Fruit fly (Drosophila melanogaster) whole organism, embryonic: ENCODE results near the gene ZnT63C.
A peak's percentile ranks its signal among the peaks of the same experiment; 100 is the strongest.

Source experiments
- Abd-B ChIP-seq: fragments of 200-800 bp; sonication (Bioruptor generic); optimal IDR thresholded peaks from 2 replicates; lab custom pipeline; 2018; ENCODE audit warnings: missing biosample characterization, mild to moderate bottlenecking, missing genetic modification characterization, moderate library complexity
- Bgb ChIP-seq: fragments of 200-800 bp; sonication (Bioruptor generic); IDR thresholded peaks from 2 replicates; pipeline ENCODE4 v1.3.6; 2022; ENCODE audit warnings: missing biosample characterization, missing genetic modification characterization; ENCODE audit not compliant: partially characterized antibody
- CG10366 ChIP-seq: fragments of 200-800 bp; sonication (Bioruptor generic); IDR thresholded peaks from 2 replicates; pipeline ENCODE4 v1.3.6; 2022; ENCODE audit warnings: missing biosample characterization, missing genetic modification characterization
- CG12104 ChIP-seq: fragments of 200-800 bp; sonication (Bioruptor generic); optimal IDR thresholded peaks from 3 replicates; lab custom pipeline; 2016; ENCODE audit warnings: missing biosample characterization, missing genetic modification characterization
- CG13123 ChIP-seq: fragments of 200-800 bp; sonication (Bioruptor generic); optimal IDR thresholded peaks from 2 replicates; lab custom pipeline; 2016; ENCODE audit warnings: missing biosample characterization, missing genetic modification characterization
- CG13624 ChIP-seq: fragments of 200-800 bp; sonication (Bioruptor generic); optimal IDR thresholded peaks from 2 replicates; lab custom pipeline; 2016; ENCODE audit warnings: missing biosample characterization, missing genetic modification characterization
- CG14014 ChIP-seq: fragments of 200-800 bp; sonication (Bioruptor generic); IDR thresholded peaks from 2 replicates; pipeline ENCODE4 v1.3.6; 2022; ENCODE audit warnings: missing biosample characterization, missing genetic modification characterization
- CG14965 ChIP-seq: fragments of 200-800 bp; sonication (Bioruptor generic); optimal IDR thresholded peaks from 2 replicates; lab custom pipeline; 2016; ENCODE audit warnings: missing biosample characterization, missing genetic modification characterization, borderline replicate concordance
- CG1603 ChIP-seq: fragments of 200-800 bp; sonication (Bioruptor generic); optimal IDR thresholded peaks from 2 replicates; lab custom pipeline; 2019; ENCODE audit warnings: missing biosample characterization, mild to moderate bottlenecking, missing genetic modification characterization, moderate library complexity
- CG18262 ChIP-seq: fragments of 200-800 bp; optimal IDR thresholded peaks from 3 replicates; lab custom pipeline; 2019; ENCODE audit warnings: missing biosample characterization, mild to moderate bottlenecking, missing genetic modification characterization, moderate library complexity
- CG2875 ChIP-seq: fragments of 200-800 bp; sonication (Bioruptor generic); optimal IDR thresholded peaks from 2 replicates; lab custom pipeline; 2017; ENCODE audit warnings: missing biosample characterization, mild to moderate bottlenecking, missing genetic modification characterization, missing genetic modification reagents
- CG5180 ChIP-seq: fragments of 200-800 bp; sonication (Bioruptor generic); optimal IDR thresholded peaks from 3 replicates; lab custom pipeline; 2017; ENCODE audit warnings: missing biosample characterization, missing genetic modification characterization, mild to moderate bottlenecking, moderate library complexity, missing genetic modification reagents
- CG6254 ChIP-seq: fragments of 200-800 bp; sonication (Bioruptor generic); optimal IDR thresholded peaks from 3 replicates; lab custom pipeline; 2017; ENCODE audit warnings: mild to moderate bottlenecking, missing biosample characterization, missing genetic modification reagents, missing genetic modification characterization
- CG6272 ChIP-seq: fragments of 200-800 bp; sonication (Bioruptor generic); IDR thresholded peaks from 2 replicates; pipeline ENCODE4 v1.3.6; 2022; ENCODE audit warnings: missing biosample characterization, missing genetic modification characterization
- CG6654 ChIP-seq: fragments of 200-800 bp; sonication (Bioruptor generic); optimal IDR thresholded peaks from 2 replicates; lab custom pipeline; 2017; ENCODE audit warnings: missing biosample characterization, mild to moderate bottlenecking, missing genetic modification characterization
- CG6689 ChIP-seq: fragments of 200-800 bp; sonication (Bioruptor generic); IDR thresholded peaks from 2 replicates; pipeline ENCODE4 v1.3.6; 2022; ENCODE audit warnings: missing biosample characterization, missing genetic modification characterization
- CG8765 ChIP-seq: fragments of 200-800 bp; sonication (Bioruptor generic); IDR thresholded peaks from 2 replicates; pipeline ENCODE4 v1.3.6; 2022; ENCODE audit warnings: missing biosample characterization, missing genetic modification characterization
- CG8924 ChIP-seq: fragments of 200-800 bp; optimal IDR thresholded peaks from 3 replicates; lab custom pipeline; 2019; ENCODE audit warnings: missing biosample characterization, mild to moderate bottlenecking, missing genetic modification characterization, moderate library complexity
- CG9727 ChIP-seq: fragments of 200-800 bp; sonication (Bioruptor generic); optimal IDR thresholded peaks from 3 replicates; lab custom pipeline; 2017; ENCODE audit warnings: missing biosample characterization, mild to moderate bottlenecking, missing genetic modification characterization
- CG9932 ChIP-seq: fragments of 200-800 bp; sonication (Bioruptor generic); IDR thresholded peaks from 2 replicates; pipeline ENCODE4 v1.3.6; 2022; ENCODE audit warnings: missing biosample characterization, missing genetic modification characterization
- Dll ChIP-seq: fragments of 200-800 bp; sonication (Bioruptor generic); IDR thresholded peaks from 4 replicates; pipeline ENCODE4 v1.3.6; 2022; ENCODE audit warnings: missing biosample characterization, missing genetic modification characterization; ENCODE audit not compliant: partially characterized antibody
- Dp ChIP-seq: fragments of 200-800 bp; sonication (Bioruptor generic); optimal IDR thresholded peaks from 2 replicates; lab custom pipeline; 2018; ENCODE audit warnings: missing biosample characterization, mild to moderate bottlenecking, missing genetic modification characterization, moderate library complexity
- Drgx ChIP-seq: fragments of 200-800 bp; sonication (Bioruptor generic); IDR thresholded peaks from 2 replicates; pipeline ENCODE4 v1.3.6; 2022; ENCODE audit warnings: missing biosample characterization, missing genetic modification characterization
- Fer2 ChIP-seq: fragments of 200-800 bp; sonication (Bioruptor generic); optimal IDR thresholded peaks from 2 replicates; lab custom pipeline; 2018; ENCODE audit warnings: missing biosample characterization, mild to moderate bottlenecking, missing genetic modification characterization, moderate library complexity
- HLH54F ChIP-seq: fragments of 200-800 bp; sonication (Bioruptor generic); optimal IDR thresholded peaks from 3 replicates; lab custom pipeline; 2016; ENCODE audit warnings: missing biosample characterization, missing genetic modification characterization
- HmgD ChIP-seq: fragments of 200-800 bp; sonication (Bioruptor generic); optimal IDR thresholded peaks from 3 replicates; lab custom pipeline; 2016; ENCODE audit warnings: missing biosample characterization, missing genetic modification characterization
- Hsf ChIP-seq: fragments of 200-800 bp; sonication (Bioruptor generic); optimal IDR thresholded peaks from 3 replicates; lab custom pipeline; 2016; ENCODE audit warnings: missing biosample characterization, missing genetic modification characterization
- Kr ChIP-seq: fragments of 200-800 bp; sonication (Bioruptor generic); optimal IDR thresholded peaks from 2 replicates; lab custom pipeline; 2017; ENCODE audit warnings: missing biosample characterization, mild to moderate bottlenecking, missing genetic modification characterization
- Lhr ChIP-seq: fragments of 200-800 bp; sonication (Bioruptor generic); optimal IDR thresholded peaks from 3 replicates; lab custom pipeline; 2017; ENCODE audit warnings: mild to moderate bottlenecking, missing biosample characterization, missing genetic modification reagents, missing genetic modification characterization
- NC2α ChIP-seq: fragments of 200-800 bp; sonication (Bioruptor generic); optimal IDR thresholded peaks from 2 replicates; lab custom pipeline; 2016; ENCODE audit warnings: missing biosample characterization, missing genetic modification characterization
- Oaz ChIP-seq: fragments of 200-800 bp; sonication (Bioruptor generic); IDR thresholded peaks from 2 replicates; pipeline ENCODE4 v1.3.6; 2022; ENCODE audit warnings: missing biosample characterization, missing genetic modification characterization
- Stat92E ChIP-seq, 3 experiments: fragments of >200 bp in 2 of 3; fragments of 200-800 bp in 1 of 3; sonication (Bioruptor generic) in 1 of 3; optimal IDR thresholded peaks; 2 replicates each; lab custom pipeline; 2017 to 2019; ENCODE audit warnings: missing biosample characterization in 3 of 3, missing genetic modification characterization in 3 of 3, mild to moderate bottlenecking in 1 of 3, moderate library complexity in 1 of 3
- Trl ChIP-seq, 3 experiments: fragments of >200 bp in 2 of 3; fragments of 200-800 bp in 1 of 3; sonication (Bioruptor generic) in 1 of 3; optimal IDR thresholded peaks; 2 replicates in 1 of 3; 3 replicates in 2 of 3; lab custom pipeline; 2016 to 2017; ENCODE audit warnings: missing biosample characterization in 1 of 3, missing genetic modification characterization in 1 of 3
- Vsx1 ChIP-seq: fragments of 200-800 bp; sonication (Bioruptor generic); optimal IDR thresholded peaks from 2 replicates; lab custom pipeline; 2017; ENCODE audit warnings: missing biosample characterization, mild to moderate bottlenecking, missing genetic modification characterization, missing genetic modification reagents
- bcd ChIP-seq: fragments of 200-800 bp; sonication (Bioruptor generic); optimal IDR thresholded peaks from 2 replicates; lab custom pipeline; 2017; ENCODE audit warnings: missing biosample characterization, mild to moderate bottlenecking, missing genetic modification characterization
- btn ChIP-seq: fragments of 200-800 bp; sonication (Bioruptor generic); optimal IDR thresholded peaks from 2 replicates; lab custom pipeline; 2016; ENCODE audit warnings: missing biosample characterization, missing genetic modification characterization
- chinmo ChIP-seq: fragments of 200-800 bp; sonication (Bioruptor generic); IDR thresholded peaks from 4 replicates; pipeline ENCODE4 v1.3.6; 2022; ENCODE audit warnings: missing biosample characterization, missing genetic modification characterization; ENCODE audit not compliant: partially characterized antibody
- ems ChIP-seq: fragments of 200-800 bp; sonication (Bioruptor generic); optimal IDR thresholded peaks from 3 replicates; lab custom pipeline; 2016; ENCODE audit warnings: missing biosample characterization, missing genetic modification characterization
- h ChIP-seq: fragments of >200 bp; optimal IDR thresholded peaks from 2 replicates; lab custom pipeline; 2017
- her ChIP-seq: fragments of 200-800 bp; sonication (Bioruptor generic); optimal IDR thresholded peaks from 2 replicates; lab custom pipeline; 2016; ENCODE audit warnings: missing biosample characterization, missing genetic modification characterization
- ken ChIP-seq: fragments of 200-800 bp; sonication (Bioruptor generic); IDR thresholded peaks from 3 replicates; pipeline ENCODE4 v1.3.6; 2022; ENCODE audit warnings: missing biosample characterization, missing genetic modification characterization
- nmo ChIP-seq: fragments of 200-800 bp; sonication (Bioruptor generic); optimal IDR thresholded peaks from 2 replicates; lab custom pipeline; 2018; ENCODE audit warnings: missing biosample characterization, mild to moderate bottlenecking, missing genetic modification characterization, moderate library complexity
- pfk ChIP-seq: fragments of 200-800 bp; sonication (Bioruptor generic); optimal IDR thresholded peaks from 2 replicates; lab custom pipeline; 2018; ENCODE audit warnings: missing biosample characterization, mild to moderate bottlenecking, missing genetic modification characterization, moderate library complexity
- pita ChIP-seq: fragments of 200-800 bp; sonication (Bioruptor generic); optimal IDR thresholded peaks from 2 replicates; lab custom pipeline; 2017; ENCODE audit warnings: missing biosample characterization, mild to moderate bottlenecking, missing genetic modification characterization
- repo ChIP-seq: fragments of 200-800 bp; sonication (Bioruptor generic); optimal IDR thresholded peaks from 2 replicates; lab custom pipeline; 2016; ENCODE audit warnings: missing biosample characterization, missing genetic modification characterization
- sima ChIP-seq: fragments of 200-800 bp; sonication (Bioruptor generic); optimal IDR thresholded peaks from 2 replicates; lab custom pipeline; 2016; ENCODE audit warnings: missing biosample characterization, missing genetic modification characterization
- trem ChIP-seq: fragments of 200-800 bp; optimal IDR thresholded peaks from 3 replicates; lab custom pipeline; 2019; ENCODE audit warnings: missing biosample characterization, mild to moderate bottlenecking, missing genetic modification characterization, moderate library complexity
- ttk ChIP-seq: fragments of 200-800 bp; sonication (Bioruptor generic); IDR thresholded peaks from 2 replicates; pipeline ENCODE4 v2.1.2; 2022; ENCODE audit warnings: missing biosample characterization, missing genetic modification characterization
- tx ChIP-seq: fragments of 200-800 bp; sonication (Bioruptor generic); optimal IDR thresholded peaks from 2 replicates; lab custom pipeline; 2016; ENCODE audit warnings: missing biosample characterization, missing genetic modification characterization
- wdn ChIP-seq: fragments of 200-800 bp; sonication (Bioruptor generic); IDR thresholded peaks from 2 replicates; pipeline ENCODE4 v1.3.6; 2022; ENCODE audit warnings: missing biosample characterization, missing genetic modification characterization
- wek ChIP-seq: fragments of 200-800 bp; sonication (Bioruptor generic); optimal IDR thresholded peaks from 3 replicates; lab custom pipeline; 2018; ENCODE audit warnings: missing biosample characterization, mild to moderate bottlenecking, missing genetic modification characterization, moderate library complexity

The ZnT63C gene

dm6 chr3L:3305430-3305829, 1.9 kb downstream of the ZnT63C start:
- no peak for TF ChIP-seq Fer2 (tag; lab: Kevin White, UChicago)
- TF ChIP-seq CG13624 (GFP tag; lab: Kevin White, UChicago): no peak
- peak; percentile 15 for TF ChIP-seq Hsf (GFP tag; lab: Kevin White, UChicago)
- TF ChIP-seq Oaz: no peak
- peak; percentile 12 for TF ChIP-seq ems (GFP tag; lab: Kevin White, UChicago)
- TF ChIP-seq Trl (optimal IDR thresholded peaks at IDR 0.05; lab: Kevin White, UChicago): no peak
- TF ChIP-seq Trl (GFP tag; optimal IDR thresholded peaks at IDR 0.05; lab: Kevin White, UChicago): peak; percentile 25
- TF ChIP-seq h (lab: Kevin White, UChicago): no peak
- TF ChIP-seq CG9932 (GFP tag; lab: Robert Waterston, UW): no peak
- no peak for TF ChIP-seq CG10366 (GFP tag; lab: Robert Waterston, UW)
- TF ChIP-seq NC2α: no peak
- TF ChIP-seq Bgb (GFP tag; lab: Robert Waterston, UW): no peak
- TF ChIP-seq CG6654 (GFP tag; lab: Kevin White, UChicago): no peak
- no peak for TF ChIP-seq pita (GFP tag; lab: Kevin White, UChicago)
- TF ChIP-seq Abd-B (GFP tag; lab: Kevin White, UChicago): no peak
- TF ChIP-seq ttk (GFP tag; lab: Robert Waterston, UW): no peak
- TF ChIP-seq wdn: no peak
- TF ChIP-seq CG8765 (GFP tag; lab: Robert Waterston, UW): no peak
- peak; percentile 1 for TF ChIP-seq Lhr (GFP tag; lab: Kevin White, UChicago)
- TF ChIP-seq btn (GFP tag; lab: Kevin White, UChicago): peak; percentile 21
- no peak for TF ChIP-seq CG14014 (GFP tag; lab: Robert Waterston, UW)
- TF ChIP-seq Drgx (GFP tag; lab: Robert Waterston, UW): no peak
- no peak for TF ChIP-seq Stat92E (GFP tag; optimal IDR thresholded peaks at IDR 0.05; lab: Kevin White, UChicago)
- no peak for TF ChIP-seq CG6689 (GFP tag; lab: Robert Waterston, UW)
- TF ChIP-seq chinmo (GFP tag; lab: Robert Waterston, UW): no peak
- TF ChIP-seq repo: peak; percentile 9
- no peak for TF ChIP-seq her (GFP tag; lab: Kevin White, UChicago)
- peak; percentile 8 for TF ChIP-seq nmo (GFP tag; lab: Kevin White, UChicago)
- peak; percentile 11 for TF ChIP-seq CG6254 (GFP tag; lab: Kevin White, UChicago)
- no peak for TF ChIP-seq Kr (GFP tag; lab: Kevin White, UChicago)
- peak; percentile 5 for TF ChIP-seq CG8924 (tag; lab: Kevin White, UChicago)
- TF ChIP-seq CG6272 (GFP tag; lab: Robert Waterston, UW): no peak
- TF ChIP-seq CG18262: peak; percentile 23
- TF ChIP-seq sima (GFP tag; lab: Kevin White, UChicago): no peak
- TF ChIP-seq HLH54F (GFP tag; lab: Kevin White, UChicago): peak; percentile 9
- peak; percentile 44 for TF ChIP-seq CG9727
- no peak for TF ChIP-seq HmgD (GFP tag; lab: Kevin White, UChicago)
- TF ChIP-seq wek (GFP tag; lab: Kevin White, UChicago): no peak
- peak; percentile 70 for TF ChIP-seq CG1603
- no peak for TF ChIP-seq Dll (GFP tag; lab: Robert Waterston, UW)
- no peak for TF ChIP-seq CG5180 (GFP tag; lab: Kevin White, UChicago)
- TF ChIP-seq tx (GFP tag; lab: Kevin White, UChicago): peak; percentile 7
- TF ChIP-seq ken (GFP tag; lab: Robert Waterston, UW): no peak
- peak; percentile 37 for TF ChIP-seq CG14965
- TF ChIP-seq bcd (GFP tag; lab: Kevin White, UChicago): no peak
- TF ChIP-seq pfk: no peak
- peak; percentile 66 for TF ChIP-seq CG2875 (GFP tag; lab: Kevin White, UChicago)
- peak; percentile 3 for TF ChIP-seq CG12104 (GFP tag; lab: Kevin White, UChicago)
- TF ChIP-seq trem (tag; lab: Kevin White, UChicago): no peak
- peak; percentile 24 for TF ChIP-seq CG13123 (GFP tag; lab: Kevin White, UChicago)
- no peak for TF ChIP-seq Dp (GFP tag; lab: Kevin White, UChicago)
- peak; percentile 11 for TF ChIP-seq Vsx1
